Worm (Caenorhabditis elegans) whole organism, late embryonic: ENCODE data around the gene meg-4.

Experiments
- ama-1 ChIP-seq: fragments of 150-350 bp; optimal IDR thresholded peaks from 2 replicates; lab custom pipeline; 2014
- ceh-2 ChIP-seq: sonication (generic microtip); optimal IDR thresholded peaks from 2 replicates; lab custom pipeline; 2016; ENCODE audit warnings: missing genotype, missing genetic modification characterization, missing compliant biosample characterization
- lin-11 ChIP-seq: fragments of 200-800 bp; sonication (Bioruptor generic); optimal IDR thresholded peaks from 2 replicates; lab custom pipeline; 2018; ENCODE audit warnings: mild to moderate bottlenecking, missing genetic modification characterization, missing compliant biosample characterization
- nhr-11 ChIP-seq: fragments of 150-350 bp; optimal IDR thresholded peaks from 2 replicates; lab custom pipeline; 2014; ENCODE audit warnings: missing biosample characterization, missing genetic modification characterization
- pha-4 ChIP-seq: fragments of 150-350 bp; optimal IDR thresholded peaks from 2 replicates; lab custom pipeline; 2018; ENCODE audit warnings: missing biosample characterization, missing genetic modification reagents, missing genetic modification characterization
- pqm-1 ChIP-seq: sonication (generic microtip); optimal IDR thresholded peaks from 2 replicates; lab custom pipeline; 2016; ENCODE audit warnings: missing genetic modification characterization, missing compliant biosample characterization
- tbx-2 ChIP-seq: sonication (generic microtip); optimal IDR thresholded peaks from 2 replicates; lab custom pipeline; 2016; ENCODE audit warnings: missing genetic modification characterization, missing compliant biosample characterization

- TF ChIP-seq ama-1 (lab: Kevin White, UChicago): no peak
- no peak for TF ChIP-seq pha-4
- TF ChIP-seq nhr-11 (tag; lab: Kevin White, UChicago): no peak
- TF ChIP-seq ceh-2: no peak
- no peak for TF ChIP-seq lin-11 (tag; lab: Kevin White, UChicago)
- no peak for TF ChIP-seq pqm-1 (tag; lab: Kevin White, UChicago)
- TF ChIP-seq tbx-2 (tag; lab: Kevin White, UChicago): no peak
Observed at ce11 chrX:1655207-1655606, 27.5 kb upstream of the meg-4 start, which contains the start of gene tbx-32.
